Worm (Caenorhabditis elegans): Measurements from ENCODE around the gene srh-266.

DNA sequence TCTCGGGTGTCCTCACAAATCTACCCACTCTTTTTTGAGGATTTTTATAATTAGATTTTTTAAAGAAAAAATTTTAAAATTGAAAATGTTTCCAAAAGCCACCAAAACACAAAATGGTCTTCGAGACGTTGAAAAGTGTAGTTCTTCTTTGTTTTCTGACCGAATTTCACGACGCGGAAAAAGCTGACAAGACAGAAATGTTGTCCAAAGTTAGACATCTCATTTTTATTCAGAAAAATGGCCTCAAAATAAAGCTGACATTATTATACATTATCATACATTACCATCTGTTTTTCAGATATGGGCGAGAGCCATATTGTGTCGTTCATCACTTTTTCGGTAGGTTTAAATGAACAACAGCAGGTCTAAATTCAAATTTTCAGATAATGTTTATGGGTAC is 15.1 kb downstream of the srh-266 start, which contains the start of gene srx-22:
- TF ChIP-seq nhr-76 (tag; optimal IDR thresholded peaks at IDR 0.05) (no peak), jun-1 (tag; optimal IDR thresholded peaks at IDR 0.05) (no peak), ama-1 (optimal IDR thresholded peaks at IDR 0.05) (no peak), grh-1 (GFP tag; IDR thresholded peaks at IDR 0.05) (no peak), ces-1 (GFP tag; optimal IDR thresholded peaks at IDR 0.05) (no peak), unc-62 (GFP tag; optimal IDR thresholded peaks at IDR 0.05) (no peak), elt-3 (tag; optimal IDR thresholded peaks at IDR 0.05) (no peak), ceh-88 (GFP tag; IDR thresholded peaks at IDR 0.05) (no peak), ztf-4 (tag; optimal IDR thresholded peaks at IDR 0.05) (no peak), C16A3.4 (tag; optimal IDR thresholded peaks at IDR 0.05) (no peak), nhr-77 (tag; optimal IDR thresholded peaks at IDR 0.05) (no peak), aly-2 (tag; optimal IDR thresholded peaks at IDR 0.05) (no peak)

Measured in whole organism, L1 larva.